Worm (Caenorhabditis elegans) whole organism, L4/young adult: ENCODE data around the gene F47G9.4.

Source experiments
- W03F9.2 ChIP-seq: fragments of 150-350 bp; optimal IDR thresholded peaks from 2 replicates; lab custom pipeline; 2014; ENCODE audit warnings: missing biosample characterization, missing genetic modification characterization
- dao-5 ChIP-seq: sonication (generic microtip); optimal IDR thresholded peaks from 2 replicates; lab custom pipeline; 2016; ENCODE audit warnings: missing genotype, missing genetic modification characterization, moderate library complexity, missing compliant biosample characterization
- him-1 ChIP-seq: sonication (generic microtip); optimal IDR thresholded peaks from 2 replicates; lab custom pipeline; 2016; ENCODE audit warnings: missing genotype, missing genetic modification reagents, missing genetic modification characterization, missing compliant biosample characterization

- no peak for TF ChIP-seq him-1 (tag; lab: Kevin White, UChicago)
- no peak for TF ChIP-seq dao-5 (tag; lab: Kevin White, UChicago)
- TF ChIP-seq W03F9.2 (tag; lab: Kevin White, UChicago): no peak
Measured at ce11 chrV:11320860-11321259, 756 bp downstream of the F47G9.4 start.
